Fruit fly (Drosophila melanogaster): ENCODE measurements around the gene Sgs4.

Sgs4 gene

DNA sequence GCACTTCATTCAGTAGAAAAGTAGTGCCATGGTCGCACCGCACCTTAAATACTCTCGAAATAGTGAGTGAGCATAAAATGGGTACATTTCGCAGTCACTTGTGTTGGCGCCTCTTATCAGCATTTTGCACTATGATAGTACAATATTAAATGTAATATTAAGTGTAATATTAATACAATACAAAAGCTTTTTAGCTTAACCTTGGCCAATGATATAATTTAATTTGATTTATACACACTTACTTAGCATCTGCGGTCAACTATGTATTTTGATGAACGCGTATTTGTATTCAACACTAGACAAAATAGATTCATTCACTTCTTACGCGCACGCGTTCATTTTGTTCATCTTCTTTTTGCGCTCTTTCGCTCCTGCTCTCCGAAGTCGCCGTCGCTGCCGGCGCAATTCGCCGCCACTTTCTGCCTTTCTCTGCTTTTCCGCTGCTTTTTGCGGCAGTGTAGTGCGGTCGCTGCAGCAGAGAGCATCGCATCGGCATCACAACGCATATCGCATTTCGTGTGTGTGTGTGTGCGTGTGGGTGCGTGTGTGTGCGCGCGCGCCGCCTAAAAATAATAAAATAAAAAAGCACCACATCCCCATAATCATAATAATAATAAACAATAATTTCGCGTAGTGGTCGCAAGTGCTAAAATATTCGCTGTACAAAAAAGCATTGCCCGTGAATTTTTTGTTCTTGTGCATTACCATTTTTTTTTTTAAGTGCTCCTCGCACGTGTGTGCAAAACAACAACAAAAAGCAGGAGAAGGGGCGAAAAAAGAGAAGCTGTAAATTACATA lies 39.2 kb downstream of the Sgs4 start (continued):
- TF ChIP-seq klu (GFP tag; IDR thresholded peaks at IDR 0.05) (no peak), ATbp (GFP tag; optimal IDR thresholded peaks at IDR 0.05) (peak; percentile 28), CG17359 (tag; optimal IDR thresholded peaks at IDR 0.05) (peak; percentile 39), NFAT (GFP tag; IDR thresholded peaks at IDR 0.05) (no peak), chm (GFP tag; IDR thresholded peaks at IDR 0.05) (no peak), CG43689 (GFP tag; IDR thresholded peaks at IDR 0.05) (peak; percentile 35; the same call in 1 of the 2 replicates), Xrp1 (GFP tag; IDR thresholded peaks at IDR 0.05) (peak; percentile 18; the same call in 1 of the 2 replicates), usp (GFP tag; optimal IDR thresholded peaks at IDR 0.05) (no peak), CG4820 (GFP tag; optimal IDR thresholded peaks at IDR 0.05) (peak; percentile 39), Meics (GFP tag; optimal IDR thresholded peaks at IDR 0.05) (peak; percentile 51), CG4707 (GFP tag; optimal IDR thresholded peaks at IDR 0.05) (no peak), trh (GFP tag; optimal IDR thresholded peaks at IDR 0.05) (no peak), CG15269 (tag; optimal IDR thresholded peaks at IDR 0.05) (peak; percentile 46), fd102C (GFP tag; optimal IDR thresholded peaks at IDR 0.05) (no peak), Ada2b (GFP tag; IDR thresholded peaks at IDR 0.05) (peak; percentile 42; the same call in 1 of the 2 replicates), lilli (GFP tag; optimal IDR thresholded peaks at IDR 0.05) (peak; percentile 1), CG3163 (GFP tag; optimal IDR thresholded peaks at IDR 0.05) (no peak), chinmo (GFP tag; IDR thresholded peaks at IDR 0.05; ENCODE audit: partially characterized antibody) (no peak), Hr3 (GFP tag; optimal IDR thresholded peaks at IDR 0.05) (peak; percentile 41), ems (GFP tag; optimal IDR thresholded peaks at IDR 0.05) (peak; percentile 8), MBD-R2 (GFP tag; IDR thresholded peaks at IDR 0.05) (no peak), vnd (GFP tag; IDR thresholded peaks at IDR 0.05; ENCODE audit: partially characterized antibody) (no peak), twi (tag; optimal IDR thresholded peaks at IDR 0.05) (no peak), az2 (GFP tag; optimal IDR thresholded peaks at IDR 0.05) (peak; percentile 31), ash1 (GFP tag; optimal IDR thresholded peaks at IDR 0.05) (no peak), CG11504 (tag; optimal IDR thresholded peaks at IDR 0.05) (peak; percentile 59), CG13296 (GFP tag; optimal IDR thresholded peaks at IDR 0.05) (no peak), CG9609 (GFP tag; optimal IDR thresholded peaks at IDR 0.05) (peak; percentile 7), toy (GFP tag; IDR thresholded peaks at IDR 0.05) (no peak), stc (GFP tag; IDR thresholded peaks at IDR 0.05) (peak; percentile 25; the same call in 1 of the 2 replicates), Xbp1 (GFP tag; optimal IDR thresholded peaks at IDR 0.05) (peak; percentile 45), CG18619 (GFP tag; optimal IDR thresholded peaks at IDR 0.05) (peak; percentile 29), mirr (GFP tag; optimal IDR thresholded peaks at IDR 0.05) (no peak), CG7928 (GFP tag; optimal IDR thresholded peaks at IDR 0.05) (no peak), Stat92E (GFP tag; optimal IDR thresholded peaks at IDR 0.05) (no peak), cad (GFP tag; optimal IDR thresholded peaks at IDR 0.05) (no peak), HLH3B (GFP tag; IDR thresholded peaks at IDR 0.05) (peak; percentile 41; the same call in 1 of the 2 replicates), CG7556 (GFP tag; optimal IDR thresholded peaks at IDR 0.05) (peak; percentile 60), CG4617 (GFP tag; optimal IDR thresholded peaks at IDR 0.05; ENCODE audit: borderline replicate concordance) (no peak), CG2120 (GFP tag; optimal IDR thresholded peaks at IDR 0.05) (peak; percentile 33), Optix (GFP tag; IDR thresholded peaks at IDR 0.05) (0 out of 3 replicates have a peak, but pooled peaks have one; percentile 38), chif (GFP tag; optimal IDR thresholded peaks at IDR 0.05) (peak in 1 of 2 experiments; percentile 19), CG14667 (GFP tag; IDR thresholded peaks at IDR 0.05) (no peak), hkb (optimal IDR thresholded peaks at IDR 0.05) (no peak), hkb (GFP tag; IDR thresholded peaks at IDR 0.05) (peak; percentile 31; the same call in 1 of the 2 replicates), CG4360 (GFP tag; IDR thresholded peaks at IDR 0.05) (peak; percentile 61), CG8478 (optimal IDR thresholded peaks at IDR 0.05) (no peak), Dek (tag; optimal IDR thresholded peaks at IDR 0.05) (peak; percentile 14), Trl (optimal IDR thresholded peaks at IDR 0.05) (peak; percentile 46 to 65), Trl (GFP tag; optimal IDR thresholded peaks at IDR 0.05) (no peak)

Data from whole organism, embryonic.